Worm (Caenorhabditis elegans) whole organism, L4 larva: ENCODE data around the gene msp-53.
A peak's percentile ranks its signal among the peaks of the same experiment; 100 is the strongest.

Experiments used
- T20F7.1 ChIP-seq: fragments of 200-800 bp; sonication (Bioruptor generic); optimal IDR thresholded peaks from 2 replicates; lab custom pipeline; 2018; ENCODE audit warnings: mild to moderate bottlenecking, missing genetic modification characterization, missing compliant biosample characterization
- aha-1 ChIP-seq: fragments of 150-350 bp; peaks from one replicate; lab custom pipeline; 2014; ENCODE audit warnings: missing biosample characterization, missing genetic modification characterization
- ceh-28 ChIP-seq: fragments of 150-350 bp; optimal IDR thresholded peaks from 2 replicates; lab custom pipeline; 2014; ENCODE audit warnings: missing biosample characterization, missing genetic modification reagents, missing genetic modification characterization
- ceh-44 ChIP-seq: fragments of 200-800 bp; sonication (Bioruptor generic); IDR thresholded peaks from 2 replicates; pipeline ENCODE4 v1.3.6; 2022; ENCODE audit warnings: missing genetic modification reagents, missing genetic modification characterization, missing compliant biosample characterization
- ceh-62 ChIP-seq: sonication (generic microtip); optimal IDR thresholded peaks from 2 replicates; lab custom pipeline; 2017; ENCODE audit warnings: missing biosample characterization, missing genetic modification characterization
- ces-1 ChIP-seq: fragments of 150-350 bp; sonication (generic microtip); optimal IDR thresholded peaks from 4 replicates; lab custom pipeline; 2014; ENCODE audit warnings: missing biosample characterization, missing genetic modification reagents, missing genetic modification characterization
- cey-2 ChIP-seq: sonication (generic microtip); optimal IDR thresholded peaks from 3 replicates; lab custom pipeline; 2017; ENCODE audit warnings: missing genetic modification characterization, mild to moderate bottlenecking, missing compliant biosample characterization, antibody characterized with exemption, borderline replicate concordance; ENCODE audit not compliant: insufficient read depth
- daf-8 ChIP-seq: fragments of 200-800 bp; sonication (Bioruptor generic); IDR thresholded peaks from 2 replicates; pipeline ENCODE4 v1.3.6; 2022; ENCODE audit warnings: missing genetic modification characterization, missing compliant biosample characterization
- dmd-9 ChIP-seq: fragments of 200-800 bp; sonication (Bioruptor generic); IDR thresholded peaks from 2 replicates; pipeline ENCODE4 v1.3.6; 2022; ENCODE audit warnings: missing genetic modification reagents, missing genetic modification characterization, missing compliant biosample characterization
- dpl-1 ChIP-seq: fragments of 150-350 bp; optimal IDR thresholded peaks from 2 replicates; lab custom pipeline; 2014; ENCODE audit warnings: missing biosample characterization, missing genetic modification reagents, missing genetic modification characterization
- duxl-1 ChIP-seq: sonication (generic microtip); optimal IDR thresholded peaks from 2 replicates; lab custom pipeline; 2016; ENCODE audit warnings: mild to moderate bottlenecking, missing genetic modification characterization, moderate library complexity, missing compliant biosample characterization; ENCODE audit not compliant: poor library complexity
- egl-43 ChIP-seq: fragments of 200-800 bp; sonication (Bioruptor generic); IDR thresholded peaks from 2 replicates; pipeline ENCODE4 v1.3.6; 2022; ENCODE audit warnings: missing genetic modification reagents, missing genetic modification characterization, missing compliant biosample characterization
- fkh-10 ChIP-seq: fragments of 150-350 bp; optimal IDR thresholded peaks from 2 replicates; lab custom pipeline; 2014; ENCODE audit warnings: missing biosample characterization, missing genetic modification reagents, missing genetic modification characterization
- hlh-11 ChIP-seq: fragments of 200-800 bp; sonication (Bioruptor generic); optimal IDR thresholded peaks from 2 replicates; lab custom pipeline; 2018; ENCODE audit warnings: mild to moderate bottlenecking, missing genetic modification characterization, missing compliant biosample characterization
- hlh-30 ChIP-seq: sonication (generic microtip); optimal IDR thresholded peaks from 2 replicates; lab custom pipeline; 2017; ENCODE audit warnings: antibody characterized with exemption, mild to moderate bottlenecking, missing genetic modification characterization, missing compliant biosample characterization; ENCODE audit not compliant: insufficient read depth
- hmg-1.1 ChIP-seq: fragments of 200-800 bp; sonication (Bioruptor generic); IDR thresholded peaks from 2 replicates; pipeline ENCODE4 v1.3.6; 2022; ENCODE audit warnings: missing genetic modification reagents, missing genetic modification characterization, missing compliant biosample characterization
- jun-1 ChIP-seq: fragments of 150-350 bp; optimal IDR thresholded peaks from 2 replicates; lab custom pipeline; 2014; ENCODE audit warnings: missing biosample characterization, missing genetic modification reagents, missing genetic modification characterization
- lin-1 ChIP-seq: fragments of 200-800 bp; sonication (Bioruptor generic); IDR thresholded peaks from 2 replicates; pipeline ENCODE4 v1.3.6; 2022; ENCODE audit warnings: missing genetic modification reagents, missing genetic modification characterization, missing compliant biosample characterization
- lir-3 ChIP-seq: sonication (generic microtip); optimal IDR thresholded peaks from 2 replicates; lab custom pipeline; 2016; ENCODE audit warnings: mild to moderate bottlenecking, missing genetic modification characterization, missing compliant biosample characterization
- mxl-3 ChIP-seq: fragments of 200-800 bp; sonication (Bioruptor generic); optimal IDR thresholded peaks from 2 replicates; lab custom pipeline; 2018; ENCODE audit warnings: mild to moderate bottlenecking, missing genetic modification characterization, missing compliant biosample characterization
- nhr-111 ChIP-seq: fragments of 200-800 bp; sonication (Bioruptor generic); optimal IDR thresholded peaks from 2 replicates; lab custom pipeline; 2018; ENCODE audit warnings: mild to moderate bottlenecking, missing genetic modification characterization, missing compliant biosample characterization
- nhr-25 ChIP-seq: sonication (generic microtip); optimal IDR thresholded peaks from 2 replicates; lab custom pipeline; 2017; ENCODE audit warnings: missing genetic modification characterization, mild to moderate bottlenecking, missing compliant biosample characterization, antibody characterized with exemption, moderate library complexity, borderline replicate concordance; ENCODE audit not compliant: insufficient read depth
- nhr-28 ChIP-seq: fragments of 150-350 bp; optimal IDR thresholded peaks from 2 replicates; lab custom pipeline; 2014; ENCODE audit warnings: missing biosample characterization, missing genetic modification characterization
- nhr-42 ChIP-seq: fragments of 200-800 bp; sonication (Bioruptor generic); IDR thresholded peaks from 2 replicates; pipeline ENCODE4 v1.3.6; 2022; ENCODE audit warnings: missing genetic modification characterization, missing compliant biosample characterization
- nhr-48 ChIP-seq: sonication (generic microtip); optimal IDR thresholded peaks from 2 replicates; lab custom pipeline; 2016; ENCODE audit warnings: mild to moderate bottlenecking, missing genetic modification characterization, missing compliant biosample characterization
- nhr-6 ChIP-seq: fragments of 150-350 bp; optimal IDR thresholded peaks from 2 replicates; lab custom pipeline; 2014; ENCODE audit warnings: missing biosample characterization, missing genetic modification characterization
- nhr-76 ChIP-seq: fragments of 150-350 bp; optimal IDR thresholded peaks from 2 replicates; lab custom pipeline; 2014; ENCODE audit warnings: missing biosample characterization, missing genetic modification characterization
- nhr-77 ChIP-seq: fragments of 150-350 bp; optimal IDR thresholded peaks from 2 replicates; lab custom pipeline; 2014; ENCODE audit warnings: missing biosample characterization, missing genetic modification characterization
- sdz-12 ChIP-seq: fragments of 200-800 bp; sonication (Bioruptor generic); optimal IDR thresholded peaks from 2 replicates; lab custom pipeline; 2018; ENCODE audit warnings: mild to moderate bottlenecking, missing genetic modification characterization, missing compliant biosample characterization
- skn-1 ChIP-seq: fragments of 150-350 bp; optimal IDR thresholded peaks from 2 replicates; lab custom pipeline; 2014; ENCODE audit warnings: missing biosample characterization, missing genetic modification characterization
- spr-1 ChIP-seq: sonication (generic microtip); optimal IDR thresholded peaks from 2 replicates; lab custom pipeline; 2016; ENCODE audit warnings: mild to moderate bottlenecking, missing genetic modification characterization, missing compliant biosample characterization
- tra-1 ChIP-seq: fragments of 200-800 bp; sonication (Bioruptor generic); IDR thresholded peaks from 2 replicates; pipeline ENCODE4 v1.3.6; 2022; ENCODE audit warnings: missing genetic modification reagents, missing genetic modification characterization, missing compliant biosample characterization
- unc-62 ChIP-seq, 3 experiments: fragments of 150-350 bp in 1 of 3; sonication (generic microtip); optimal IDR thresholded peaks in 2 of 3; peaks in 1 of 3; 1 replicate in 1 of 3; 2 replicates in 2 of 3; lab custom pipeline; 2014 to 2017; ENCODE audit warnings: missing biosample characterization in 3 of 3, missing genetic modification characterization in 3 of 3, missing genetic modification reagents in 3 of 3, missing genotype in 1 of 3
- vab-7 ChIP-seq: fragments of 200-800 bp; sonication (Bioruptor generic); IDR thresholded peaks from 2 replicates; pipeline ENCODE4 v1.3.6; 2022; ENCODE audit warnings: missing genetic modification reagents, missing genetic modification characterization, missing compliant biosample characterization
- zfp-2 ChIP-seq: sonication (generic microtip); optimal IDR thresholded peaks from 2 replicates; lab custom pipeline; 2016; ENCODE audit warnings: mild to moderate bottlenecking, missing genetic modification characterization, missing compliant biosample characterization
- zfp-3 ChIP-seq: fragments of 200-800 bp; sonication (Bioruptor generic); conservative IDR thresholded peaks from 2 replicates; pipeline ENCODE4 v1.3.6; 2022; ENCODE audit warnings: missing genetic modification reagents, missing genetic modification characterization, missing compliant biosample characterization
- ztf-7 ChIP-seq: fragments of 150-350 bp; optimal IDR thresholded peaks from 2 replicates; lab custom pipeline; 2014; ENCODE audit warnings: missing biosample characterization, missing genetic modification characterization

The msp-53 gene

ce11 chrIV:5038744-5039143, 26.1 kb downstream of the msp-53 start (continued):
- TF ChIP-seq sdz-12 (GFP tag; lab: Kevin White, UChicago) (peak; percentile 8), cey-2 (tag; lab: Kevin White, UChicago) (no peak), vab-7 (GFP tag; lab: Robert Waterston, UW) (peak; percentile 81), nhr-111 (GFP tag; lab: Kevin White, UChicago) (peak; percentile 30), zfp-2 (no peak), lir-3 (peak; percentile 6), daf-8 (GFP tag; lab: Robert Waterston, UW) (no peak), nhr-25 (tag; lab: Kevin White, UChicago) (no peak), T20F7.1 (GFP tag; lab: Kevin White, UChicago) (peak; percentile 32)

ce11 chrIV:5037489-5037888, 27.4 kb downstream of the msp-53 start, which contains the start of gene C09B9.1:
Gene C09B9.1, plus strand, starts transcription at chrIV:5037789.
- no peak for TF ChIP-seq fkh-10 (GFP tag; lab: Kevin White, UChicago)
- TF ChIP-seq ztf-7 (tag; lab: Kevin White, UChicago): no peak
- TF ChIP-seq nhr-6 (tag; lab: Kevin White, UChicago): no peak
- TF ChIP-seq skn-1 (tag; lab: Kevin White, UChicago): no peak
- TF ChIP-seq nhr-77 (tag; lab: Kevin White, UChicago): no peak
- TF ChIP-seq jun-1: no peak
- TF ChIP-seq nhr-111 (GFP tag; lab: Kevin White, UChicago): no peak
- no peak for TF ChIP-seq hmg-1.1 (GFP tag; lab: Robert Waterston, UW)

ce11 chrIV:5033276-5033675, 31.6 kb downstream of the msp-53 start, which contains the start of gene C09B9.4:
Gene C09B9.4, minus strand, starts transcription at chrIV:5033376.
- TF ChIP-seq hlh-11 (no peak), mxl-3 (no peak), nhr-77 (tag; lab: Kevin White, UChicago) (no peak)

ce11 chrIV:5031346-5031745, 33.5 kb downstream of the msp-53 start:
- peak; percentile 90 for TF ChIP-seq aha-1 (tag; lab: Kevin White, UChicago)
- no peak for TF ChIP-seq spr-1 (tag; lab: Kevin White, UChicago)

ce11 chrIV:5028978-5029377, 35.9 kb downstream of the msp-53 start, which contains the start of the genes best-6 and C09B9.2:
Gene best-6, minus strand, starts transcription at chrIV:5029078.
Gene C09B9.2, plus strand, starts transcription at chrIV:5029291.
- TF ChIP-seq tra-1 (GFP tag; lab: Robert Waterston, UW): no peak
- peak in 1 of 2 experiments; percentile 87 for TF ChIP-seq unc-62 (GFP tag; optimal IDR thresholded peaks at IDR 0.05 in 1 of 2; lab: Kevin White, UChicago)
- TF ChIP-seq unc-62 (tag; optimal IDR thresholded peaks at IDR 0.05; lab: Kevin White, UChicago): no peak
- no peak for TF ChIP-seq nhr-76
- TF ChIP-seq lin-1 (GFP tag; lab: Robert Waterston, UW): no peak
- no peak for TF ChIP-seq egl-43 (GFP tag; lab: Robert Waterston, UW)

- TF ChIP-seq ceh-44 (GFP tag; lab: Robert Waterston, UW) (no peak), hlh-11 (no peak), nhr-48 (tag; lab: Kevin White, UChicago) (no peak), dpl-1 (no peak), duxl-1 (tag; lab: Kevin White, UChicago) (no peak), hlh-30 (tag; lab: Kevin White, UChicago) (no peak), ceh-28 (tag; lab: Kevin White, UChicago) (no peak), nhr-28 (tag; lab: Kevin White, UChicago) (no peak), nhr-42 (GFP tag; lab: Robert Waterston, UW) (no peak), zfp-3 (no peak), sdz-12 (GFP tag; lab: Kevin White, UChicago) (no peak), ceh-62 (no peak), dmd-9 (GFP tag; lab: Robert Waterston, UW) (no peak), ces-1 (no peak)
- TF ChIP-seq, all 104 proteins: peak for 0
Measured at ce11 chrIV:5025646-5026045, 39.2 kb downstream of the msp-53 start, which contains the start of gene C09B9.85. Gene C09B9.85, minus strand, starts transcription at chrIV:5025746.
